Worm (Caenorhabditis elegans): ENCODE measurements around the gene K07E3.2.

K07E3.2 gene

DNA sequence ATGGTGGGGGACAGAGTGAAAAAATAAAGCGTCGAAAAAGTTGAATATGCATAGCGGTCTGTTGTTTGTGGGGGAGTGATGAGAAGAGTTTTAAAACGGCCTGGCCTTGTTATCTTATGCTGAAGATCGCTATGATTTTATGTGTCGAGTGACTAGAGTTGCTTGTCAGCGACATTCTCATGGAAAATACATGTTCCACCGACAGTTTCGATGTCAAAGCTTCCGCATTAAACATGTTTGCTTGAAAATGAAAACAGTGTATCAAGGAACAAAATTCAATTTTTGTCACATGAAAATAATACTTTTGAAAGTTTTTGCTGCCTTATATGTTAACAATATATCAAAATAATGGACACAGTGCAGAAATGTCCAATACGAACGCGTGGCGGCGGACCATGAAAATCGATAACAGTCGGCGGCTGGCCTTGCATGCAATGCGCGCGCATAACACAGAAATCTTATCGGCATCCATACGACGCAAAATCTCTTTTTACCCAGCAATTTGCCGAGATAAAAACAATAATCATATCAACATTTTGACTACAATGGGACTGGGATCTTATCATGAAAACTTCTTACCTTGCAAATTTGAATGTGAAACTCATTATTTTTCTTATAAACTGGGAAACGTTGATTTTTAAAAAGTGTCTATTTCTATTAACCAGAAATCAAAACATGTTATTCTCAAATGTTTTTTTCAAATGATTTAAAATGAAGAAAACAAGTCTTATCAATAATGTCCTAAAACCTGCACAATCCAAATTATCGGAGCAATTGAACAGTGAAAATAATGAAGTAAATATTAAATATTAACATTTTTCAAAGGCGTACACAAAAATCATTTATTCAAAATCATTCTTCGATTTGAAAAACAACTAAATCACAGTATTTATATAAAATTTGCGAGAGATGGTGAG is 17.1 kb upstream of the K07E3.2 start:
- TF ChIP-seq ceh-6 (GFP tag; optimal IDR thresholded peaks at IDR 0.05), result no peak
- TF ChIP-seq elt-2 (tag; optimal IDR thresholded peaks at IDR 0.05), result peak; percentile 86
- TF ChIP-seq sdc-2 (tag; optimal IDR thresholded peaks at IDR 0.05), result no peak
- TF ChIP-seq ceh-48 (tag; optimal IDR thresholded peaks at IDR 0.05), result peak; percentile 2

DNA sequence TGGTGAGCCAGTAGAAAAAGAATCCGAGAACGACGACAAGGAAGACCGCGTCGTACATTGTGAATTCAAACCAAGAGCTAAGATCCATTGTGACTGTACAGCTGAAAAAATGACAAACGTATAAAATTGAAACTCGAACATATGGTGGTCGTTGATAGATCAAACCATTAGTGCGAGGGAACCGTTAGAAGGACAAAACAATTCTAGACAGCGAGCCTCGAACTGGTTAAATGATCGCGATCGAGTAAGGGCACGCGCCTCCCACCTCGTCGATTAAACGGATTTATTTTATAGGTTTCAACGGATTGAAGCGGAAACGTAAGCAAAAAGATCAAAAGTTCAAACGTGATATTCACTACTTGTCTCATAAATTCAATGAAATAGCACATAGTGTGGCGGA is 15.6 kb upstream of the K07E3.2 start, which contains the start of gene vem-1:
Gene vem-1, minus strand, starts transcription at position 101 of the 400 bp plus-strand sequence.
- no peak for TF ChIP-seq hlh-15 (tag; optimal IDR thresholded peaks at IDR 0.05)
- no peak for TF ChIP-seq ceh-48 (tag; optimal IDR thresholded peaks at IDR 0.05)
- no peak for TF ChIP-seq rnt-1 (tag; optimal IDR thresholded peaks at IDR 0.05)
- no peak for TF ChIP-seq sdc-2 (tag; optimal IDR thresholded peaks at IDR 0.05)
- no peak for TF ChIP-seq odd-2 (tag; optimal IDR thresholded peaks at IDR 0.05)
- TF ChIP-seq unc-55 (GFP tag; optimal IDR thresholded peaks at IDR 0.05), result no peak
- TF ChIP-seq ama-1 (optimal IDR thresholded peaks at IDR 0.05), result no peak
- TF ChIP-seq mec-3 (tag; optimal IDR thresholded peaks at IDR 0.05; ENCODE audit: borderline replicate concordance), result no peak
- no peak for TF ChIP-seq hlh-6 (tag; optimal IDR thresholded peaks at IDR 0.05)
- no peak for TF ChIP-seq ceh-30 (tag; optimal IDR thresholded peaks at IDR 0.05)
- TF ChIP-seq unc-86 (tag; optimal IDR thresholded peaks at IDR 0.05), result no peak
- no peak for TF ChIP-seq K02D7.2 (tag; optimal IDR thresholded peaks at IDR 0.05)
- no peak for TF ChIP-seq ceh-34 (tag; optimal IDR thresholded peaks at IDR 0.05)
- TF ChIP-seq tbx-7 (tag; optimal IDR thresholded peaks at IDR 0.05), result no peak
- no peak for TF ChIP-seq dve-1 (tag; optimal IDR thresholded peaks at IDR 0.05)
- no peak for TF ChIP-seq ceh-19 (GFP tag; optimal IDR thresholded peaks at IDR 0.05)
- no peak for TF ChIP-seq F13H6.1 (tag; optimal IDR thresholded peaks at IDR 0.05)

DNA sequence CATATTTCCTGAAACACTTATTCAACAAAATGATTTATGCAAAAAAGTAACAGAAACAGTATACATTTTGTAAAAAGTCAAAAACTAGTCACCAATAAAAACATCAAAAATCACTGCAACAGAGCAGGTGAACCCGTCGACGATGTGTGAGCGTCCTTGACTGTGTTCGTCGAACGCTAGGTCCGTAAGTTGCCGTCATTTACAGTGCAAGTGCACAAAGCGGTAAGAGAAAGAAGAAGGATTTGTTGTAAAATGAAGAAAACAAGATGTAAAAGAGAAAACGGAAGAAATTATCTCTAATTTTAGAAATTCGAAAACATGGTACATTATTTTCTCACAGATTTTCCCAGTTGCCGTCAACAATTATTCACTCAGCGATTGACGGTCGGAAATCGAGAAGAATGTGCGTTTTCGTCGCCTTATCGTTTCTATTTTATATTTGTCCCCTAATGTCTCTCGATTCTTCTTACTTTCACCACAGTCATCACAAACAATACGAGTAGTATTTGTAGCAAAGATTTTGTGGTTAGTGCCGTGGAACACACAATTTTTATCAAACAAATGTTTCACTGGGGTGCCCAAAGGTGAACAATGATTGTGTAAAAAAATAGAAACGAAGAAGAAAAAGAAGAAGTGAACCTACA is 14.7 kb upstream of the K07E3.2 start:
- TF ChIP-seq ref-2 (tag; optimal IDR thresholded peaks at IDR 0.05) (no peak), zip-5 (tag; optimal IDR thresholded peaks at IDR 0.05) (no peak), odd-2 (tag; optimal IDR thresholded peaks at IDR 0.05) (no peak), tbx-2 (tag; optimal IDR thresholded peaks at IDR 0.05) (no peak), nhr-11 (tag; optimal IDR thresholded peaks at IDR 0.05) (no peak)

DNA sequence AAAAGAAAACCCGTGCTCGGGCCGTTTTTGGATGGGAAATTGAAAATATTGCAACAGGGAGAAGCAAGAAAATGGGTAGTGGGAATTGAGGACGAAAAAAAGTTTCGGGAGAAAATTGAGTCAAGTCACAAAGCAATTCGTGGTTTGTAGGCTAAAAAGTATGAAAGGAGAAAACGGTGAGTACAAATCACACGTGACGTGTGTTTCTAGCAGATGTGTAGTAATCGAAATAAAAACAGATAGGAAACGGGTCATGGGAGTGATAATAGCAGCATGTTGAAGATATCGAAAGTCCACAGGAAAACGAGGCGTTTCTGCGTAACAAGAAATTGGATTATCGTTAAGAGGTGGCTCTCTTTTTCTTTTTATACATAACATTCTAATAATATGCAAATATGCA is 14.2 kb upstream of the K07E3.2 start:
- TF ChIP-seq unc-42 (tag; optimal IDR thresholded peaks at IDR 0.05), result peak; percentile 68
- no peak for TF ChIP-seq elt-4 (tag; optimal IDR thresholded peaks at IDR 0.05)
- no peak for TF ChIP-seq ceh-22 (tag; optimal IDR thresholded peaks at IDR 0.05)
- no peak for TF ChIP-seq ceh-31 (tag; optimal IDR thresholded peaks at IDR 0.05)
- no peak for TF ChIP-seq ama-1 (optimal IDR thresholded peaks at IDR 0.05)

DNA sequence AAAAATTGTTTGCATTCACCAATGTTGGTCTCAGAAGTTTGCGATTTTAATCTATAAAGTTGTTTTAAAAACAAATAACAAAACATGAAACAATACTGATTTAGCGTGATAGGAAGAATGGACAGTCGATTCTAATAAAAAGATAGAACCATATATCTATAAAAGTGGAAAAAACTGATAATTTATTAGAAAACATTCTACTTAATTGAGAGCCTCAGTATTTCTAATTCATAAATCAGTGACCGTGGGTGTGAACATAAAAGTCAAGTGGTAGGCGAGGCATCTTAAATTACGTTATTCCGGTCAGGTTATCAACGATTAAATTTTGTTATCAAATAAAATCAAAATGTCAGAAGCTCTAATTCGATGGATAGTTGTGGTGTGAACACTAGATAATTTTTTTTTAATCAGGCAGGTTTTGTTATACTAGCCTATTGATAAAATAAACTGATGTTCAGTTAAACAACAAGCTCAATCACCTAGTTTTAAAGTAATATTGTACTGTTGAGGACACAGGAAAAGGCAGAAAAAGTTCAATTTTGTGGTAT is 5.2 kb upstream of the K07E3.2 start, which contains the start of gene catp-5:
Gene catp-5, minus strand, starts transcription at position 51 of the 548 bp plus-strand sequence.
- TF ChIP-seq ahr-1 (tag; optimal IDR thresholded peaks at IDR 0.05) (no peak), ref-2 (tag; optimal IDR thresholded peaks at IDR 0.05) (no peak), unc-42 (tag; optimal IDR thresholded peaks at IDR 0.05) (no peak), fax-1 (tag; optimal IDR thresholded peaks at IDR 0.05) (no peak), T23F11.4 (GFP tag; optimal IDR thresholded peaks at IDR 0.05) (no peak), dve-1 (tag; optimal IDR thresholded peaks at IDR 0.05) (no peak), zip-5 (tag; optimal IDR thresholded peaks at IDR 0.05) (no peak), K02D7.2 (tag; optimal IDR thresholded peaks at IDR 0.05) (no peak), syd-9 (tag; optimal IDR thresholded peaks at IDR 0.05) (no peak), K09A11.1 (tag; optimal IDR thresholded peaks at IDR 0.05; ENCODE audit: insufficient read depth) (no peak)
